Fruit fly (Drosophila melanogaster): ENCODE data around the gene CG13708.
A peak's percentile ranks its signal among the peaks of the same experiment; 100 is the strongest.

CG13708 gene

DNA sequence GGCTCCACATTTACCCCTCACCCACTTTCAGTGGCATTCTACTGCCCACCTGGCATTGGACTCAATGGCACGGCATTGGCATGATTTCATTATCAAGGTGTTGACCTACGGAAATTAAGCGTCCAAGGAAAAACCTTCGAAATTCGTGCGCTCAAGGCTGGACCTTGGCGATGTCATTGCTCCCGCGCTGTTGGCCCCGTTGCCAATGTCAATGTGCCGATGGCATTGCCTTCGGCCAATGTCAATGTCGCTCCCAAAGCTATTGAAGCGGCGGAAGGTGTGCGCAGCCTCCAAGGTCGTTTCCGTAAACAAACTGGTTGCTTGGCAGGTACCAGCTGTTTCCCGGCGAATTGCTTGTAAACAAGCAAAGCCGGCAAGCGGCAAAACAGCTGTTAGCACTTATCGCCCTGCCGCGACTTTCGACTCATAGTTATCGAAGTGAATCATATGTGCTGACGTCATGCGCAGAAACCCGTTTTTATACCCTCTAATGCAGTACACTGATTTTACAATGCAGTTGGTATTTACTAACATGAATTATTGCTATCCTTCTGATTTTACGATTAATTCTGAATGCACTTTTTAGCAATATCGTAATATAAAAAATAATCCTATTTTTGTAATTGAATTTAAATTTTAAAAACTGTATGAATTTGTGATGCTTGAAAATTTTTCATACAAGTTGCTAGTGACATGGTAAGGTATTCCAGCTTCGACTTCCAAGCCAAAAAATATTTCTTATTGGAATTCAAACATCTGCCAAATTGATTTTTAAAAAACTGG is 8.8 kb downstream of the CG13708 start (continued):
- TF ChIP-seq ase (GFP tag; IDR thresholded peaks at IDR 0.05), result peak; percentile 92
- no peak for TF ChIP-seq CG2129 (GFP tag; IDR thresholded peaks at IDR 0.05; ENCODE audit: partially characterized antibody)
- TF ChIP-seq kay (GFP tag; optimal IDR thresholded peaks at IDR 0.05), result peak; percentile 98
- peak; percentile 96 for TF ChIP-seq CG2199 (GFP tag; IDR thresholded peaks at IDR 0.05)
- TF ChIP-seq phol (tag; optimal IDR thresholded peaks at IDR 0.05), result peak; percentile 93
- peak; percentile 95 for TF ChIP-seq tio (GFP tag; optimal IDR thresholded peaks at IDR 0.05)
- peak; percentile 94 for TF ChIP-seq fd3F (GFP tag; optimal IDR thresholded peaks at IDR 0.05)
- peak; percentile 89 for TF ChIP-seq GATAe (GFP tag; conservative IDR thresholded peaks at IDR 0.05)
- peak; percentile 95 for TF ChIP-seq Hmr (GFP tag; optimal IDR thresholded peaks at IDR 0.05)
- peak; percentile 93 for TF ChIP-seq cas (GFP tag; IDR thresholded peaks at IDR 0.05)
- TF ChIP-seq CG13424 (tag; optimal IDR thresholded peaks at IDR 0.05), result peak; percentile 95
- peak; percentile 93 for TF ChIP-seq HLH54F (GFP tag; optimal IDR thresholded peaks at IDR 0.05)
- peak; percentile 58; the same call in 1 of the 2 replicates for TF ChIP-seq hbn (GFP tag; IDR thresholded peaks at IDR 0.05; ENCODE audit: partially characterized antibody)
- TF ChIP-seq CG32532 (GFP tag; IDR thresholded peaks at IDR 0.05), result peak; percentile 98
- peak; percentile 66 for TF ChIP-seq exex (tag; optimal IDR thresholded peaks at IDR 0.05)
- TF ChIP-seq zfh1 (GFP tag; IDR thresholded peaks at IDR 0.05), result peak; percentile 97
- TF ChIP-seq ro (GFP tag; IDR thresholded peaks at IDR 0.05), result peak; percentile 94
- TF ChIP-seq abd-A (tag; optimal IDR thresholded peaks at IDR 0.05), result no peak
- peak; percentile 97 for TF ChIP-seq dmrt99B (tag; optimal IDR thresholded peaks at IDR 0.05)
- peak; percentile 83 for TF ChIP-seq dan (GFP tag; IDR thresholded peaks at IDR 0.05)
- peak; percentile 86 for TF ChIP-seq CG6254 (GFP tag; optimal IDR thresholded peaks at IDR 0.05)
- peak; percentile 91 for TF ChIP-seq zen (tag; optimal IDR thresholded peaks at IDR 0.05)
- peak; percentile 55 for TF ChIP-seq CTCF (GFP tag; optimal IDR thresholded peaks at IDR 0.05)
- TF ChIP-seq Neu2 (GFP tag; optimal IDR thresholded peaks at IDR 0.05; ENCODE audit: borderline replicate concordance), result peak; percentile 67
- peak; percentile 88 for TF ChIP-seq sug (tag; optimal IDR thresholded peaks at IDR 0.05)
- TF ChIP-seq Bteb2 (GFP tag; optimal IDR thresholded peaks at IDR 0.05), result peak; percentile 92
- peak; percentile 55 for TF ChIP-seq CG11398 (GFP tag; optimal IDR thresholded peaks at IDR 0.05)
- peak; percentile 65 for TF ChIP-seq ERR (GFP tag; optimal IDR thresholded peaks at IDR 0.05)
- peak; percentile 93 for TF ChIP-seq nerfin-1 (tag; optimal IDR thresholded peaks at IDR 0.05)
- no peak for TF ChIP-seq Sox100B (GFP tag; optimal IDR thresholded peaks at IDR 0.05)
- peak; percentile 91 for TF ChIP-seq ssp (GFP tag; IDR thresholded peaks at IDR 0.05)
- peak; percentile 94 for TF ChIP-seq wor (GFP tag; IDR thresholded peaks at IDR 0.05)
- TF ChIP-seq CG6765 (GFP tag; optimal IDR thresholded peaks at IDR 0.05), result peak; percentile 93
- peak; percentile 60 for TF ChIP-seq disco-r (GFP tag; optimal IDR thresholded peaks at IDR 0.05)
- peak; percentile 79 for TF ChIP-seq CG5180 (GFP tag; optimal IDR thresholded peaks at IDR 0.05)
- TF ChIP-seq CG3065 (GFP tag; optimal IDR thresholded peaks at IDR 0.05), result peak; percentile 89
- TF ChIP-seq cato (GFP tag; optimal IDR thresholded peaks at IDR 0.05; ENCODE audit: borderline replicate concordance), result peak; percentile 89
- TF ChIP-seq E2f1 (GFP tag; IDR thresholded peaks at IDR 0.05), result peak; percentile 97
- no peak for TF ChIP-seq usp (GFP tag; optimal IDR thresholded peaks at IDR 0.05)
- peak; percentile 43 for TF ChIP-seq p53 (GFP tag; optimal IDR thresholded peaks at IDR 0.05)
- peak; percentile 95 for TF ChIP-seq CG9727 (GFP tag; optimal IDR thresholded peaks at IDR 0.05)
- peak; percentile 89 for TF ChIP-seq CG15011 (GFP tag; optimal IDR thresholded peaks at IDR 0.05)
- TF ChIP-seq Hr78 (GFP tag; optimal IDR thresholded peaks at IDR 0.05), result no peak
- TF ChIP-seq CG2875 (GFP tag; optimal IDR thresholded peaks at IDR 0.05), result peak; percentile 90
- TF ChIP-seq nmo (GFP tag; optimal IDR thresholded peaks at IDR 0.05), result peak; percentile 97
- peak; percentile 48 for TF ChIP-seq CG4282 (GFP tag; optimal IDR thresholded peaks at IDR 0.05)
- peak; percentile 97 for TF ChIP-seq otp (GFP tag; IDR thresholded peaks at IDR 0.05)
- TF ChIP-seq Atf6 (GFP tag; IDR thresholded peaks at IDR 0.05), result peak; percentile 98
- TF ChIP-seq CG7987 (GFP tag; optimal IDR thresholded peaks at IDR 0.05), result peak; percentile 77
